Worm (Caenorhabditis elegans) whole organism, young adult: ENCODE data around the gene T25G12.13.

Source experiments
- C17E4.6 ChIP-seq: fragments of 200-800 bp; sonication (Bioruptor generic); IDR thresholded peaks from 2 replicates; pipeline ENCODE4 v1.3.6; 2022; ENCODE audit warnings: missing genetic modification reagents, missing genetic modification characterization, missing compliant biosample characterization
- F10E7.11 ChIP-seq: sonication (generic microtip); optimal IDR thresholded peaks from 2 replicates; lab custom pipeline; 2017; ENCODE audit warnings: mild to moderate bottlenecking, missing genetic modification characterization, moderate library complexity, missing compliant biosample characterization
- F52B5.7 ChIP-seq: sonication (generic microtip); optimal IDR thresholded peaks from 2 replicates; lab custom pipeline; 2016; ENCODE audit warnings: mild to moderate bottlenecking, missing genetic modification characterization, missing compliant biosample characterization
- K12H6.12 ChIP-seq: fragments of 200-800 bp; sonication (Bioruptor generic); optimal IDR thresholded peaks from 2 replicates; lab custom pipeline; 2018; ENCODE audit warnings: mild to moderate bottlenecking, missing genetic modification characterization, missing compliant biosample characterization
- T26A5.8 ChIP-seq: sonication (generic microtip); optimal IDR thresholded peaks from 2 replicates; lab custom pipeline; 2016; ENCODE audit warnings: missing genetic modification characterization, missing compliant biosample characterization
- Y67H2A.10 ChIP-seq: fragments of 200-800 bp; sonication (Bioruptor generic); conservative IDR thresholded peaks from 2 replicates; pipeline ENCODE4 v1.3.6; 2022; ENCODE audit warnings: missing genetic modification reagents, missing genetic modification characterization, missing compliant biosample characterization
- Y79H2A.3 ChIP-seq: fragments of 200-800 bp; sonication (Bioruptor generic); conservative IDR thresholded peaks from 2 replicates; pipeline ENCODE4 v1.3.6; 2022; ENCODE audit warnings: missing genetic modification reagents, missing genetic modification characterization, missing compliant biosample characterization
- Y95B8A.8 ChIP-seq: fragments of 200-800 bp; sonication (Bioruptor generic); IDR thresholded peaks from 2 replicates; pipeline ENCODE4 v1.3.6; 2022; ENCODE audit warnings: missing genetic modification reagents, missing genetic modification characterization, missing compliant biosample characterization
- ama-1 ChIP-seq, 3 experiments: fragments of 150-350 bp in 1 of 3; sonication (generic microtip) in 2 of 3; optimal IDR thresholded peaks; 2 replicates each; lab custom pipeline; 2014 to 2018; ENCODE audit warnings: missing biosample characterization in 2 of 3, missing genetic modification characterization in 2 of 3, missing genetic modification reagents in 2 of 3
- aptf-2 ChIP-seq: fragments of 200-800 bp; sonication (Bioruptor generic); conservative IDR thresholded peaks from 2 replicates; pipeline ENCODE4 v1.3.6; 2022; ENCODE audit warnings: missing genetic modification reagents, missing genetic modification characterization, missing compliant biosample characterization
- atf-7 ChIP-seq: sonication (generic microtip); optimal IDR thresholded peaks from 2 replicates; lab custom pipeline; 2017; ENCODE audit warnings: mild to moderate bottlenecking, missing genetic modification characterization, missing compliant biosample characterization
- attf-3 ChIP-seq: fragments of 200-800 bp; sonication (Bioruptor generic); conservative IDR thresholded peaks from 2 replicates; pipeline ENCODE4 v1.3.6; 2022; ENCODE audit warnings: missing genetic modification reagents, missing genetic modification characterization, missing compliant biosample characterization
- bed-1 ChIP-seq: fragments of 200-800 bp; sonication (Bioruptor generic); IDR thresholded peaks from 2 replicates; pipeline ENCODE4 v1.3.6; 2022; ENCODE audit warnings: missing genetic modification reagents, missing genetic modification characterization, missing compliant biosample characterization
- ccch-3 ChIP-seq: fragments of 200-800 bp; sonication (Bioruptor generic); optimal IDR thresholded peaks from 2 replicates; lab custom pipeline; 2018; ENCODE audit warnings: mild to moderate bottlenecking, missing genetic modification characterization, missing compliant biosample characterization
- cebp-1 ChIP-seq, 2 experiments: fragments of 200-800 bp in 1 of 2; sonication (Bioruptor generic) in 1 of 2; sonication (generic microtip) in 1 of 2; IDR thresholded peaks in 1 of 2; optimal IDR thresholded peaks in 1 of 2; 2 replicates each; pipeline versions ENCODE4 v1.3.6 to Lab custom; 2017 to 2022; ENCODE audit warnings: missing compliant biosample characterization in 2 of 2, missing genetic modification characterization in 2 of 2, mild to moderate bottlenecking in 1 of 2, missing genetic modification reagents in 1 of 2, moderate library complexity in 1 of 2
- ceh-79 ChIP-seq: sonication (generic microtip); optimal IDR thresholded peaks from 2 replicates; lab custom pipeline; 2017; ENCODE audit warnings: mild to moderate bottlenecking, missing genetic modification characterization, missing compliant biosample characterization
- ceh-91 ChIP-seq: fragments of 200-800 bp; sonication (Bioruptor generic); IDR thresholded peaks from 2 replicates; pipeline ENCODE4 v1.3.6; 2022; ENCODE audit warnings: missing genetic modification reagents, missing genetic modification characterization, missing compliant biosample characterization
- dox-1 ChIP-seq: fragments of 200-800 bp; sonication (Bioruptor generic); IDR thresholded peaks from 2 replicates; pipeline ENCODE4 v1.3.6; 2022; ENCODE audit warnings: missing genetic modification reagents, missing genetic modification characterization, missing compliant biosample characterization
- egl-44 ChIP-seq: fragments of 200-800 bp; sonication (Bioruptor generic); IDR thresholded peaks from 2 replicates; pipeline ENCODE4 v1.3.6; 2022; ENCODE audit warnings: missing genetic modification reagents, missing genetic modification characterization, missing compliant biosample characterization
- gei-17 ChIP-seq: fragments of 200-800 bp; sonication (Bioruptor generic); optimal IDR thresholded peaks from 2 replicates; lab custom pipeline; 2018; ENCODE audit warnings: mild to moderate bottlenecking, missing genetic modification characterization, missing compliant biosample characterization
- hsf-1 ChIP-seq: fragments of 200-800 bp; sonication (Bioruptor generic); IDR thresholded peaks from 2 replicates; pipeline ENCODE4 v1.3.6; 2022; ENCODE audit warnings: missing genetic modification reagents, missing genetic modification characterization, missing compliant biosample characterization
- lin-26 ChIP-seq: fragments of 200-800 bp; sonication (Bioruptor generic); IDR thresholded peaks from 2 replicates; pipeline ENCODE4 v1.3.6; 2022; ENCODE audit warnings: missing genetic modification reagents, missing genetic modification characterization, missing compliant biosample characterization
- lin-40 ChIP-seq: sonication (generic microtip); optimal IDR thresholded peaks from 2 replicates; lab custom pipeline; 2016; ENCODE audit warnings: missing genetic modification characterization, mild to moderate bottlenecking, missing compliant biosample characterization, missing genotype, missing genetic modification reagents
- lin-54 ChIP-seq: fragments of 200-800 bp; sonication (Bioruptor generic); optimal IDR thresholded peaks from 2 replicates; lab custom pipeline; 2018; ENCODE audit warnings: mild to moderate bottlenecking, missing genetic modification characterization, missing compliant biosample characterization
- mel-28 ChIP-seq: sonication (generic microtip); optimal IDR thresholded peaks from 2 replicates; lab custom pipeline; 2016; ENCODE audit warnings: borderline replicate concordance, mild to moderate bottlenecking, missing genetic modification characterization, missing compliant biosample characterization
- nfya-1 ChIP-seq: sonication (generic microtip); optimal IDR thresholded peaks from 2 replicates; lab custom pipeline; 2017; ENCODE audit warnings: antibody characterized with exemption, missing compliant biosample characterization, missing genetic modification characterization, borderline replicate concordance; ENCODE audit not compliant: insufficient read depth
- nhr-27 ChIP-seq: fragments of 200-800 bp; sonication (Bioruptor generic); optimal IDR thresholded peaks from 2 replicates; lab custom pipeline; 2018; ENCODE audit warnings: mild to moderate bottlenecking, missing genetic modification characterization, moderate library complexity, missing compliant biosample characterization
- nhr-80 ChIP-seq: sonication (generic microtip); optimal IDR thresholded peaks from 2 replicates; lab custom pipeline; 2016; ENCODE audit warnings: missing genetic modification characterization, missing compliant biosample characterization
- pbrm-1 ChIP-seq: fragments of 200-800 bp; sonication (Bioruptor generic); IDR thresholded peaks from 2 replicates; pipeline ENCODE4 v1.3.6; 2022; ENCODE audit warnings: missing genetic modification reagents, missing genetic modification characterization, missing compliant biosample characterization
- pha-4 ChIP-seq: fragments of 150-350 bp; sonication (generic microtip); optimal IDR thresholded peaks from 2 replicates; lab custom pipeline; 2014; ENCODE audit warnings: missing biosample characterization, missing genetic modification reagents, missing genetic modification characterization
- rcor-1 ChIP-seq: fragments of 200-800 bp; sonication (Bioruptor generic); IDR thresholded peaks from 2 replicates; pipeline ENCODE4 v1.3.6; 2022; ENCODE audit warnings: missing genetic modification reagents, missing genetic modification characterization, missing compliant biosample characterization
- rec-8 ChIP-seq, 2 experiments: sonication (generic microtip); optimal IDR thresholded peaks; 2 replicates each; lab custom pipeline; 2016; ENCODE audit warnings: mild to moderate bottlenecking in 2 of 2, missing genetic modification characterization in 2 of 2, missing genetic modification reagents in 2 of 2, missing genotype in 2 of 2, missing biosample characterization in 1 of 2, missing compliant biosample characterization in 1 of 2, moderate library complexity in 1 of 2
- rpc-1 ChIP-seq, 2 experiments: fragments of 150-350 bp in 1 of 2; sonication (generic microtip) in 1 of 2; optimal IDR thresholded peaks; 2 replicates each; lab custom pipeline; 2014 to 2018; ENCODE audit warnings: missing biosample characterization in 1 of 2, missing genetic modification characterization in 1 of 2, missing genetic modification reagents in 1 of 2, missing genotype in 1 of 2
- tlf-1 ChIP-seq: fragments of 200-800 bp; sonication (Bioruptor generic); optimal IDR thresholded peaks from 2 replicates; lab custom pipeline; 2018; ENCODE audit warnings: mild to moderate bottlenecking, missing genetic modification characterization, missing compliant biosample characterization
- unc-62 ChIP-seq: fragments of 150-350 bp; optimal IDR thresholded peaks from 2 replicates; lab custom pipeline; 2014; ENCODE audit warnings: missing biosample characterization, missing genetic modification reagents, missing genetic modification characterization
- zfh-2 ChIP-seq: fragments of 200-800 bp; sonication (Bioruptor generic); conservative IDR thresholded peaks from 2 replicates; pipeline ENCODE4 v1.3.6; 2022; ENCODE audit warnings: missing genetic modification reagents, missing genetic modification characterization, missing compliant biosample characterization
- ztf-18 ChIP-seq: sonication (generic microtip); optimal IDR thresholded peaks from 2 replicates; lab custom pipeline; 2016; ENCODE audit warnings: missing genotype, mild to moderate bottlenecking, missing genetic modification characterization, missing compliant biosample characterization

T25G12.13 gene

ce11 chrX:17221873-17222525 lies 21.2 kb upstream of the T25G12.13 start, which contains the start of gene rab-6.2:
Gene rab-6.2 (plus strand): TSS chrX:17222475.
- TF ChIP-seq atf-7 (tag; lab: Kevin White, UChicago) (no peak), tlf-1 (GFP tag; lab: Kevin White, UChicago) (no peak), zfh-2 (GFP tag; lab: Robert Waterston, UW) (peak; percentile 77), dox-1 (GFP tag; lab: Robert Waterston, UW) (0 out of 2 replicates have a peak, but pooled peaks have one; percentile 16)
- TF ChIP-seq, all 124 proteins: peak for 2

ce11 chrX:17227376-17227775 lies 15.8 kb upstream of the T25G12.13 start:
- TF ChIP-seq Y79H2A.3 (no peak), Y67H2A.10 (no peak), nhr-27 (tag; lab: Kevin White, UChicago) (no peak), ceh-79 (tag; lab: Kevin White, UChicago) (no peak), rcor-1 (GFP tag; lab: Robert Waterston, UW) (no peak), F10E7.11 (no peak), C17E4.6 (GFP tag; lab: Robert Waterston, UW) (no peak), T26A5.8 (tag; lab: Kevin White, UChicago) (no peak), lin-26 (GFP tag; lab: Robert Waterston, UW) (no peak), cebp-1 (GFP tag; IDR thresholded peaks at IDR 0.05; lab: Robert Waterston, UW) (no peak), cebp-1 (tag; optimal IDR thresholded peaks at IDR 0.05; lab: Kevin White, UChicago) (no peak), egl-44 (no peak), rec-8 (tag; optimal IDR thresholded peaks at IDR 0.05; lab: Kevin White, UChicago) (no peak), lin-54 (GFP tag; lab: Kevin White, UChicago) (no peak), pha-4 (tag; lab: Kevin White, UChicago) (no peak), gei-17 (GFP tag; lab: Kevin White, UChicago) (no peak), nhr-80 (no peak), F52B5.7 (tag; lab: Kevin White, UChicago) (no peak), pbrm-1 (GFP tag; lab: Robert Waterston, UW) (no peak)

ce11 chrX:17230108-17230507 lies 13.0 kb upstream of the T25G12.13 start, which contains the start of gene T25G12.6:
Gene T25G12.6 (minus strand): TSS chrX:17230208.
- no peak for TF ChIP-seq ama-1 (optimal IDR thresholded peaks at IDR 0.05; lab: Kevin White, UChicago)
- TF ChIP-seq ama-1 (GFP tag; optimal IDR thresholded peaks at IDR 0.05; lab: Kevin White, UChicago), result no peak
- no peak for TF ChIP-seq lin-40
- TF ChIP-seq bed-1 (GFP tag; lab: Robert Waterston, UW), result no peak
- TF ChIP-seq F52B5.7 (tag; lab: Kevin White, UChicago), result no peak
- TF ChIP-seq nfya-1 (tag; lab: Kevin White, UChicago), result no peak
- no peak for TF ChIP-seq F10E7.11
- no peak for TF ChIP-seq ccch-3 (GFP tag; lab: Kevin White, UChicago)
- no peak for TF ChIP-seq unc-62 (GFP tag; lab: Kevin White, UChicago)
- TF ChIP-seq aptf-2 (GFP tag; lab: Robert Waterston, UW), result no peak
- TF ChIP-seq mel-28 (tag; lab: Kevin White, UChicago), result no peak
- TF ChIP-seq attf-3 (GFP tag; lab: Robert Waterston, UW), result no peak
- TF ChIP-seq atf-7 (tag; lab: Kevin White, UChicago), result no peak
- TF ChIP-seq hsf-1, result no peak
- TF ChIP-seq rpc-1 (optimal IDR thresholded peaks at IDR 0.05; lab: Kevin White, UChicago), result no peak
- TF ChIP-seq rpc-1 (tag; optimal IDR thresholded peaks at IDR 0.05; lab: Kevin White, UChicago), result no peak
- TF ChIP-seq K12H6.12 (tag; lab: Kevin White, UChicago), result no peak
- TF ChIP-seq ztf-18 (tag; lab: Kevin White, UChicago), result no peak
- no peak for TF ChIP-seq egl-44
- no peak for TF ChIP-seq ceh-91 (GFP tag; lab: Robert Waterston, UW)
- TF ChIP-seq Y95B8A.8 (GFP tag; lab: Robert Waterston, UW), result no peak
